Worm (Caenorhabditis elegans) whole organism, late embryonic: ENCODE measurements around the gene K12H4.2.

Experiments
- pha-4 ChIP-seq: fragments of 150-350 bp; optimal IDR thresholded peaks from 2 replicates; lab custom pipeline; 2018; ENCODE audit warnings: missing biosample characterization, missing genetic modification reagents, missing genetic modification characterization
- syd-9 ChIP-seq: sonication (generic microtip); optimal IDR thresholded peaks from 2 replicates; lab custom pipeline; 2016; ENCODE audit warnings: mild to moderate bottlenecking, missing genetic modification characterization, moderate library complexity, missing compliant biosample characterization
- unc-42 ChIP-seq: sonication (generic microtip); optimal IDR thresholded peaks from 2 replicates; lab custom pipeline; 2016; ENCODE audit warnings: missing genotype, missing genetic modification characterization, missing compliant biosample characterization

ce11 chrIII:8017053-8017452, 30.5 kb upstream of the K12H4.2 start:
- no peak for TF ChIP-seq pha-4 (tag; lab: Kevin White, UChicago)
- TF ChIP-seq syd-9 (tag; lab: Kevin White, UChicago) = no peak
- TF ChIP-seq unc-42 (tag; lab: Kevin White, UChicago) = no peak
